Fruit fly (Drosophila melanogaster): ENCODE measurements around the gene Ccp84Aa.

dm6 chr3R:6662613-6663288, 41.1 kb upstream of the Ccp84Aa start:
- TF ChIP-seq CG8301 (tag; optimal IDR thresholded peaks at IDR 0.05): no peak
- TF ChIP-seq gl (tag; optimal IDR thresholded peaks at IDR 0.05): no peak
- TF ChIP-seq CG9948 (tag; optimal IDR thresholded peaks at IDR 0.05): no peak
